Fruit fly (Drosophila melanogaster) whole organism, embryonic: Measurements from ENCODE around the gene CG6959.

Source experiments
- CG4328 ChIP-seq: fragments of 200-800 bp; sonication (Bioruptor generic); optimal IDR thresholded peaks from 3 replicates; lab custom pipeline; 2017; ENCODE audit warnings: missing biosample characterization, missing genetic modification reagents, missing genetic modification characterization
- tna ChIP-seq: fragments of 200-800 bp; sonication (Bioruptor generic); IDR thresholded peaks from 2 replicates; pipeline ENCODE4 v1.3.6; 2022; ENCODE audit warnings: missing biosample characterization, missing genetic modification characterization; ENCODE audit not compliant: partially characterized antibody

- TF ChIP-seq CG4328 (GFP tag; lab: Kevin White, UChicago) = no peak
- no peak for TF ChIP-seq tna (GFP tag; lab: Robert Waterston, UW)
Measured at dm6 chr3R:11777058-11777457, 92.2 kb downstream of the CG6959 start.
